Worm (Caenorhabditis elegans): ENCODE measurements around the gene clec-257.

The clec-257 gene

ce11 chrV:18786694-18787093 is 13.8 kb downstream of the clec-257 start, which contains the start of gene Y17D7B.3:
Y17D7B.3 (minus strand) TSS chrV:18786794.
- TF ChIP-seq gei-8 (GFP tag; optimal IDR thresholded peaks at IDR 0.05) (no peak), nhr-42 (GFP tag; IDR thresholded peaks at IDR 0.05) (no peak), daf-19 (GFP tag; conservative IDR thresholded peaks at IDR 0.05) (no peak), Y48G9A.11 (GFP tag; IDR thresholded peaks at IDR 0.05) (no peak), zip-2 (tag; optimal IDR thresholded peaks at IDR 0.05) (no peak), mdt-29 (GFP tag; IDR thresholded peaks at IDR 0.05) (no peak), cey-2 (tag; optimal IDR thresholded peaks at IDR 0.05; ENCODE audit: borderline replicate concordance, insufficient read depth) (no peak), nhr-77 (tag; optimal IDR thresholded peaks at IDR 0.05) (no peak), fos-1 (tag; optimal IDR thresholded peaks at IDR 0.05) (no peak), zag-1 (tag; optimal IDR thresholded peaks at IDR 0.05) (no peak), attf-4 (tag; optimal IDR thresholded peaks at IDR 0.05) (no peak), snpc-1.2 (GFP tag; IDR thresholded peaks at IDR 0.05) (no peak), F10B5.3 (tag; optimal IDR thresholded peaks at IDR 0.05) (no peak), madf-9 (GFP tag; conservative IDR thresholded peaks at IDR 0.05) (no peak), aly-2 (tag; optimal IDR thresholded peaks at IDR 0.05) (no peak), zip-11 (GFP tag; IDR thresholded peaks at IDR 0.05) (no peak), ceh-44 (GFP tag; IDR thresholded peaks at IDR 0.05) (no peak), daf-12 (tag; optimal IDR thresholded peaks at IDR 0.05) (no peak), nhr-76 (tag; optimal IDR thresholded peaks at IDR 0.05) (no peak), lin-13 (GFP tag; optimal IDR thresholded peaks at IDR 0.05) (no peak)

DNA sequence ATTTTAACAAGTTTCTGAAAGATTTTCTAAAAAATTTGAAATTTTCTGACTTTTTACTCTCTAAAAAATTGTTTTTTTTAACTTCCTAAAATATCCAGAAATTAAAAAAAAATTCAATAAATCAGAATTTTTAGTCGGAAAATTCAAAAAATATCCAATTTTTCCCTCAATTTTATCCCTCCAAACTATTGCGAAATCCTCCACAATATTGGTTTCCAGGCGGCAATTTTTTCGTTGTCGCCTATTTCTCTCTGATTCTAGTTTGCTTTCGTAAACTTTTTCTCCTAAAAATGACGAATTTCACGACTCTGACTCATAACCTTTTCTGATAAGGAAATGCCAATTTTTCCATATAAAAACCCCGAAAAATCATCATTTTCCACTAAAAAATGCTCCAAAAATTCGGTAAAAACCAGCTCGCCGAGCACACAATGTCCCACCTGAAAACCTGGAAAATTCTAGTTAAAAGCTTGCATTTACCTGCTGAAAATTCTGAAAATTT is 14.6 kb downstream of the clec-257 start, which contains the start of gene Y17D7B.2:
TSS of gene Y17D7B.2 (plus strand) at position 323 of the 502 bp plus-strand sequence.
- TF ChIP-seq lin-15B (tag; optimal IDR thresholded peaks at IDR 0.05): no peak
- TF ChIP-seq zip-2 (tag; optimal IDR thresholded peaks at IDR 0.05): peak; percentile 73
- peak; percentile 39 for TF ChIP-seq dmd-6 (GFP tag; IDR thresholded peaks at IDR 0.05)
- TF ChIP-seq nhr-6 (tag; optimal IDR thresholded peaks at IDR 0.05): peak; percentile 62

ce11 chrV:18790658-18791057 is 17.8 kb downstream of the clec-257 start, which contains the start of gene nhr-231:
nhr-231 (plus strand) TSS chrV:18790958.
- TF ChIP-seq aha-1 (tag): peak; percentile 4
- TF ChIP-seq ceh-28 (tag; optimal IDR thresholded peaks at IDR 0.05): no peak

DNA sequence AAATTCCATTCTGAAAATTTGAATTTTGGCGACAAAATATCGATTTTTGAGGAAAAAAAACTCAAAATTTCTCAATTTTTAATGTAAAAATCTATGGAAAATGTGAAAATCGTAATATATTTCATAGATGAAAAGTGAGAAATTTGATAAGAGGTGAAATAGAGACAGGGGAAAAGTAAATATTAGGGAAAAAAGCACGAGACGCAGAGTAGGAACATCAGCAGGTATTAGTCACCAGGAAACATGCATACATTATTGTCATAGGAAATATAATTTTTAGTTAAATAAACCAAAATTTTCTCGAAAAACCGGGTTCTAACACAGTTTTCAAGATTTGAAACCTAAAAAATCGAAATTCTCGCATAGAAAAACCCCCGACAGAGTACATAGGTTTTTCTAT is 27.9 kb downstream of the clec-257 start, which contains the start of gene nhr-170:
TSS of gene nhr-170 (minus strand) at position 16 of the 400 bp plus-strand sequence.
- TF ChIP-seq hlh-30 (tag; optimal IDR thresholded peaks at IDR 0.05; ENCODE audit: insufficient read depth) (peak; percentile 50), mep-1 (tag; optimal IDR thresholded peaks at IDR 0.05) (no peak), snpc-1.2 (GFP tag; IDR thresholded peaks at IDR 0.05) (no peak), aha-1 (tag) (peak; percentile 21), daf-16 (GFP tag; optimal IDR thresholded peaks at IDR 0.05) (no peak), daf-16 (tag; optimal IDR thresholded peaks at IDR 0.05) (peak; percentile 24)

DNA sequence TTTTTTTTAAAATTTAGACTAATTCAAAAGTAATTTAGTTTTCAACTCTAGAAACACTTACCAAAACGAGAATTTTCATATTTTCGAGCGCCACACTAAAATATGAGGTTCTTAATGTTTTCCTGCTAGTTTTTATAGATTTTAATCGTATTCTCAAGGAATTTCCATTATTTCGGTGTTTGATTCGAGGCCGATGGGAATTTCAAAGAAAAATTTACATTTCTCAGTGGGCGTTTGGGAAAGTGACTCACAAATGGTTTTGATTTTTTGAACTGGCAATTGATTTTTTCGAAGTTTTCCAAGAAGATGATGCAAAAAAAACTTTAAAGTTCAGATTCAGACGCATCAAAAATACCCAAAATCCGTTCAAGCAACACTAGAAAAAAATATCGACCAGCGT is 29.2 kb downstream of the clec-257 start, which contains the start of gene C54E10.11:
TSS of gene C54E10.11 (minus strand) at position 101 of the 400 bp plus-strand sequence.
- TF ChIP-seq F44E2.7 (GFP tag; IDR thresholded peaks at IDR 0.05) (no peak), nhr-237 (tag; optimal IDR thresholded peaks at IDR 0.05) (no peak), F49E8.2 (tag; optimal IDR thresholded peaks at IDR 0.05; ENCODE audit: borderline replicate concordance) (no peak), nhr-76 (tag; optimal IDR thresholded peaks at IDR 0.05) (no peak), saeg-2 (GFP tag; IDR thresholded peaks at IDR 0.05) (no peak)

DNA sequence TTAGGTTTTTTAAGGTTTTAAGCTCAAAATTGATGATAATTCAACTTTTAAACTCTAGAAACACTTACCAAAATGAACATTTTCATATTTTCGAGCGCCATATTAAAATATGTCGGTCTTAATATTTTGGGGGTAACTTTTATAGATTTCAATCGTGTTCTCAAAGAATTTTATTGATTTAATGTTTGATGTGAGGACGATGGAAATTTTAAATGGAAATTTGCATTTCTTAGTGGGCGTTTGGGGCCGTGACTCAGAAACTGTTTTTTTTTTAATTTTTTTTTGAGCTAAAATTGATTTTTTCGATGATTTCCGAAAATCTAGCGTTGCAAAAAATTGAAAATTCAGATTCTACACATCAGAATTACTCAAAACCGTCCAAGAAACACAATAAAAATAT is 30.4 kb downstream of the clec-257 start, which contains the start of gene C54E10.10:
TSS of gene C54E10.10 (minus strand) at position 101 of the 400 bp plus-strand sequence.
- TF ChIP-seq snpc-4 (tag; optimal IDR thresholded peaks at IDR 0.05): no peak
- TF ChIP-seq F49E8.2 (tag; optimal IDR thresholded peaks at IDR 0.05; ENCODE audit: borderline replicate concordance): no peak
- no peak for TF ChIP-seq vab-7 (GFP tag; IDR thresholded peaks at IDR 0.05)
- TF ChIP-seq pha-4 (GFP tag; IDR thresholded peaks at IDR 0.05): no peak
- TF ChIP-seq pha-4 (tag; optimal IDR thresholded peaks at IDR 0.05): no peak
- TF ChIP-seq egl-43 (GFP tag; IDR thresholded peaks at IDR 0.05): no peak
- no peak for TF ChIP-seq nhr-237 (tag; optimal IDR thresholded peaks at IDR 0.05)
- no peak for TF ChIP-seq zip-11 (GFP tag; IDR thresholded peaks at IDR 0.05)
- no peak for TF ChIP-seq unc-62 (GFP tag; optimal IDR thresholded peaks at IDR 0.05 in 1 of 2)
- TF ChIP-seq unc-62 (tag; optimal IDR thresholded peaks at IDR 0.05): no peak
- TF ChIP-seq daf-16 (GFP tag; optimal IDR thresholded peaks at IDR 0.05): no peak
- TF ChIP-seq daf-16 (tag; optimal IDR thresholded peaks at IDR 0.05): no peak
- no peak for TF ChIP-seq Y105C5A.15 (GFP tag; IDR thresholded peaks at IDR 0.05)
- TF ChIP-seq nhr-11 (tag; optimal IDR thresholded peaks at IDR 0.05): no peak
- TF ChIP-seq hlh-30 (tag; optimal IDR thresholded peaks at IDR 0.05; ENCODE audit: insufficient read depth): no peak
- no peak for TF ChIP-seq ceh-44 (GFP tag; IDR thresholded peaks at IDR 0.05)
- TF ChIP-seq ceh-32 (tag; optimal IDR thresholded peaks at IDR 0.05; ENCODE audit: poor library complexity): no peak

All from whole organism, L4 larva.